Fruit fly (Drosophila melanogaster) whole organism: ENCODE results near the gene CG17124.

Experiments
- CG8478 ChIP-seq: fragments of >200 bp; optimal IDR thresholded peaks from 2 replicates; lab custom pipeline; 2018; ENCODE audit warnings: inconsistent platforms
- pan ChIP-seq: fragments of >200 bp; optimal IDR thresholded peaks from 2 replicates; lab custom pipeline; 2017
- psq ChIP-seq: fragments of >200 bp; optimal IDR thresholded peaks from 2 replicates; lab custom pipeline; 2017

dm6 chr2L:10781252-10781651 lies 25.1 kb upstream of the CG17124 start:
- TF ChIP-seq pan (lab: Kevin White, UChicago), result no peak
- TF ChIP-seq CG8478 (lab: Kevin White, UChicago), result no peak
- no peak for TF ChIP-seq psq (lab: Kevin White, UChicago)
